Worm (Caenorhabditis elegans) whole organism, young adult: ENCODE data around the gene zhit-1.

ENCODE experiments used
- B0019.2 ChIP-seq: fragments of 200-800 bp; sonication (Bioruptor generic); conservative IDR thresholded peaks from 2 replicates; pipeline ENCODE4 v1.3.6; 2022; ENCODE audit warnings: missing genetic modification reagents, missing genetic modification characterization, missing compliant biosample characterization
- B0336.3 ChIP-seq: fragments of 200-800 bp; sonication (Bioruptor generic); IDR thresholded peaks from 2 replicates; pipeline ENCODE4 v1.3.6; 2022; ENCODE audit warnings: missing genetic modification characterization, missing compliant biosample characterization
- C17E4.6 ChIP-seq: fragments of 200-800 bp; sonication (Bioruptor generic); IDR thresholded peaks from 2 replicates; pipeline ENCODE4 v1.3.6; 2022; ENCODE audit warnings: missing genetic modification reagents, missing genetic modification characterization, missing compliant biosample characterization
- D2030.7 ChIP-seq: fragments of 200-800 bp; sonication (Bioruptor generic); IDR thresholded peaks from 2 replicates; pipeline ENCODE4 v1.3.6; 2022; ENCODE audit warnings: missing genetic modification reagents, missing genetic modification characterization, missing compliant biosample characterization
- F10E7.11 ChIP-seq: sonication (generic microtip); optimal IDR thresholded peaks from 2 replicates; lab custom pipeline; 2017; ENCODE audit warnings: mild to moderate bottlenecking, missing genetic modification characterization, moderate library complexity, missing compliant biosample characterization
- F57A8.1 ChIP-seq: fragments of 200-800 bp; sonication (Bioruptor generic); optimal IDR thresholded peaks from 2 replicates; lab custom pipeline; 2018; ENCODE audit warnings: mild to moderate bottlenecking, missing genetic modification characterization, moderate library complexity, missing compliant biosample characterization
- F57C9.4 ChIP-seq: sonication (generic microtip); optimal IDR thresholded peaks from 2 replicates; lab custom pipeline; 2017; ENCODE audit warnings: mild to moderate bottlenecking, missing genetic modification characterization, missing compliant biosample characterization
- T07F8.4 ChIP-seq: sonication (generic microtip); optimal IDR thresholded peaks from 2 replicates; lab custom pipeline; 2016; ENCODE audit warnings: mild to moderate bottlenecking, missing genetic modification characterization, moderate library complexity, missing compliant biosample characterization
- Y53F4B.3 ChIP-seq: fragments of 200-800 bp; sonication (Bioruptor generic); IDR thresholded peaks from 2 replicates; pipeline ENCODE4 v1.3.6; 2022; ENCODE audit warnings: missing genetic modification reagents, missing genetic modification characterization, missing compliant biosample characterization
- Y56A3A.18 ChIP-seq: fragments of 200-800 bp; sonication (Bioruptor generic); IDR thresholded peaks from 2 replicates; pipeline ENCODE4 v1.3.6; 2022; ENCODE audit warnings: missing genetic modification reagents, missing genetic modification characterization, missing compliant biosample characterization
- Y67H2A.10 ChIP-seq: fragments of 200-800 bp; sonication (Bioruptor generic); conservative IDR thresholded peaks from 2 replicates; pipeline ENCODE4 v1.3.6; 2022; ENCODE audit warnings: missing genetic modification reagents, missing genetic modification characterization, missing compliant biosample characterization
- Y95B8A.8 ChIP-seq: fragments of 200-800 bp; sonication (Bioruptor generic); IDR thresholded peaks from 2 replicates; pipeline ENCODE4 v1.3.6; 2022; ENCODE audit warnings: missing genetic modification reagents, missing genetic modification characterization, missing compliant biosample characterization
- ama-1 ChIP-seq, 3 experiments: fragments of 150-350 bp in 1 of 3; sonication (generic microtip) in 2 of 3; optimal IDR thresholded peaks; 2 replicates each; lab custom pipeline; 2014 to 2018; ENCODE audit warnings: missing biosample characterization in 2 of 3, missing genetic modification characterization in 2 of 3, missing genetic modification reagents in 2 of 3
- aptf-3 ChIP-seq: fragments of 200-800 bp; sonication (Bioruptor generic); IDR thresholded peaks from 2 replicates; pipeline ENCODE4 v1.3.6; 2022; ENCODE audit warnings: missing genetic modification characterization, missing compliant biosample characterization
- atf-7 ChIP-seq: sonication (generic microtip); optimal IDR thresholded peaks from 2 replicates; lab custom pipeline; 2017; ENCODE audit warnings: mild to moderate bottlenecking, missing genetic modification characterization, missing compliant biosample characterization
- attf-3 ChIP-seq: fragments of 200-800 bp; sonication (Bioruptor generic); conservative IDR thresholded peaks from 2 replicates; pipeline ENCODE4 v1.3.6; 2022; ENCODE audit warnings: missing genetic modification reagents, missing genetic modification characterization, missing compliant biosample characterization
- attf-6 ChIP-seq: fragments of 200-800 bp; sonication (Bioruptor generic); IDR thresholded peaks from 2 replicates; pipeline ENCODE4 v1.3.6; 2022; ENCODE audit warnings: missing genetic modification reagents, missing genetic modification characterization, missing compliant biosample characterization
- ccch-3 ChIP-seq: fragments of 200-800 bp; sonication (Bioruptor generic); optimal IDR thresholded peaks from 2 replicates; lab custom pipeline; 2018; ENCODE audit warnings: mild to moderate bottlenecking, missing genetic modification characterization, missing compliant biosample characterization
- cebp-1 ChIP-seq, 2 experiments: fragments of 200-800 bp in 1 of 2; sonication (Bioruptor generic) in 1 of 2; sonication (generic microtip) in 1 of 2; IDR thresholded peaks in 1 of 2; optimal IDR thresholded peaks in 1 of 2; 2 replicates each; pipeline versions ENCODE4 v1.3.6 to Lab custom; 2017 to 2022; ENCODE audit warnings: missing compliant biosample characterization in 2 of 2, missing genetic modification characterization in 2 of 2, mild to moderate bottlenecking in 1 of 2, missing genetic modification reagents in 1 of 2, moderate library complexity in 1 of 2
- ceh-100 ChIP-seq: fragments of 200-800 bp; sonication (Bioruptor generic); IDR thresholded peaks from 2 replicates; pipeline ENCODE4 v1.3.6; 2022; ENCODE audit warnings: missing genetic modification reagents, missing genetic modification characterization, missing compliant biosample characterization
- ceh-79 ChIP-seq: sonication (generic microtip); optimal IDR thresholded peaks from 2 replicates; lab custom pipeline; 2017; ENCODE audit warnings: mild to moderate bottlenecking, missing genetic modification characterization, missing compliant biosample characterization
- ceh-91 ChIP-seq: fragments of 200-800 bp; sonication (Bioruptor generic); IDR thresholded peaks from 2 replicates; pipeline ENCODE4 v1.3.6; 2022; ENCODE audit warnings: missing genetic modification reagents, missing genetic modification characterization, missing compliant biosample characterization
- die-1 ChIP-seq: sonication (generic microtip); optimal IDR thresholded peaks from 2 replicates; lab custom pipeline; 2016; ENCODE audit warnings: missing genotype, mild to moderate bottlenecking, missing genetic modification characterization, missing compliant biosample characterization
- efl-1 ChIP-seq: fragments of 150-350 bp; optimal IDR thresholded peaks from 2 replicates; lab custom pipeline; 2014; ENCODE audit warnings: missing biosample characterization, missing genetic modification reagents, missing genetic modification characterization
- egrh-3 ChIP-seq: fragments of 200-800 bp; sonication (Bioruptor generic); IDR thresholded peaks from 2 replicates; pipeline ENCODE4 v1.3.6; 2022; ENCODE audit warnings: missing genetic modification reagents, missing genetic modification characterization, missing compliant biosample characterization
- gei-17 ChIP-seq: fragments of 200-800 bp; sonication (Bioruptor generic); optimal IDR thresholded peaks from 2 replicates; lab custom pipeline; 2018; ENCODE audit warnings: mild to moderate bottlenecking, missing genetic modification characterization, missing compliant biosample characterization
- lin-26 ChIP-seq: fragments of 200-800 bp; sonication (Bioruptor generic); IDR thresholded peaks from 2 replicates; pipeline ENCODE4 v1.3.6; 2022; ENCODE audit warnings: missing genetic modification reagents, missing genetic modification characterization, missing compliant biosample characterization
- lin-40 ChIP-seq: sonication (generic microtip); optimal IDR thresholded peaks from 2 replicates; lab custom pipeline; 2016; ENCODE audit warnings: missing genetic modification characterization, mild to moderate bottlenecking, missing compliant biosample characterization, missing genotype, missing genetic modification reagents
- lsy-27 ChIP-seq: sonication (generic microtip); optimal IDR thresholded peaks from 2 replicates; lab custom pipeline; 2017; ENCODE audit warnings: missing genetic modification characterization, mild to moderate bottlenecking, missing compliant biosample characterization, antibody characterized with exemption, missing genotype, borderline replicate concordance; ENCODE audit not compliant: insufficient read depth
- madf-3 ChIP-seq: fragments of 200-800 bp; sonication (Bioruptor generic); IDR thresholded peaks from 2 replicates; pipeline ENCODE4 v1.3.6; 2022; ENCODE audit warnings: missing genetic modification reagents, missing genetic modification characterization, missing compliant biosample characterization
- madf-6 ChIP-seq: fragments of 200-800 bp; sonication (Bioruptor generic); IDR thresholded peaks from 2 replicates; pipeline ENCODE4 v1.3.6; 2022; ENCODE audit warnings: missing genetic modification reagents, missing genetic modification characterization, missing compliant biosample characterization
- mcd-1 ChIP-seq: fragments of 200-800 bp; sonication (Bioruptor generic); IDR thresholded peaks from 2 replicates; pipeline ENCODE4 v1.3.6; 2022; ENCODE audit warnings: missing genetic modification reagents, missing genetic modification characterization, missing compliant biosample characterization
- mel-28 ChIP-seq: sonication (generic microtip); optimal IDR thresholded peaks from 2 replicates; lab custom pipeline; 2016; ENCODE audit warnings: borderline replicate concordance, mild to moderate bottlenecking, missing genetic modification characterization, missing compliant biosample characterization
- mes-4 ChIP-seq: sonication (generic microtip); optimal IDR thresholded peaks from 2 replicates; lab custom pipeline; 2016; ENCODE audit warnings: missing genotype, missing genetic modification characterization, missing compliant biosample characterization
- nfyb-1 ChIP-seq: fragments of 200-800 bp; sonication (Bioruptor generic); IDR thresholded peaks from 2 replicates; pipeline ENCODE4 v1.3.6; 2022; ENCODE audit warnings: missing genetic modification reagents, missing genetic modification characterization, missing compliant biosample characterization
- nhr-80 ChIP-seq: sonication (generic microtip); optimal IDR thresholded peaks from 2 replicates; lab custom pipeline; 2016; ENCODE audit warnings: missing genetic modification characterization, missing compliant biosample characterization
- nhr-90 ChIP-seq: sonication (generic microtip); optimal IDR thresholded peaks from 2 replicates; lab custom pipeline; 2016; ENCODE audit warnings: missing genotype, mild to moderate bottlenecking, missing genetic modification characterization, missing compliant biosample characterization
- pbrm-1 ChIP-seq: fragments of 200-800 bp; sonication (Bioruptor generic); IDR thresholded peaks from 2 replicates; pipeline ENCODE4 v1.3.6; 2022; ENCODE audit warnings: missing genetic modification reagents, missing genetic modification characterization, missing compliant biosample characterization
- rpc-1 ChIP-seq, 2 experiments: fragments of 150-350 bp in 1 of 2; sonication (generic microtip) in 1 of 2; optimal IDR thresholded peaks; 2 replicates each; lab custom pipeline; 2014 to 2018; ENCODE audit warnings: missing biosample characterization in 1 of 2, missing genetic modification characterization in 1 of 2, missing genetic modification reagents in 1 of 2, missing genotype in 1 of 2
- snpc-1.1 ChIP-seq: sonication (generic microtip); optimal IDR thresholded peaks from 2 replicates; lab custom pipeline; 2017; ENCODE audit warnings: missing genetic modification characterization, mild to moderate bottlenecking, missing compliant biosample characterization, antibody characterized with exemption, moderate library complexity, missing genotype, missing genetic modification reagents; ENCODE audit not compliant: insufficient read depth
- snpc-1.3 ChIP-seq: sonication (generic microtip); optimal IDR thresholded peaks from 2 replicates; lab custom pipeline; 2017; ENCODE audit warnings: missing genetic modification characterization, mild to moderate bottlenecking, missing compliant biosample characterization, antibody characterized with exemption, moderate library complexity, missing genotype, missing genetic modification reagents; ENCODE audit not compliant: insufficient read depth
- snpc-4 ChIP-seq, 5 experiments: fragments of 150-350 bp in 1 of 5; sonication (generic microtip) in 4 of 5; optimal IDR thresholded peaks; 2 replicates each; lab custom pipeline; 2014 to 2018; ENCODE audit warnings: missing genetic modification characterization in 5 of 5, missing biosample characterization in 3 of 5, antibody characterized with exemption in 2 of 5, mild to moderate bottlenecking in 2 of 5, missing compliant biosample characterization in 2 of 5, missing genotype in 2 of 5, moderate library complexity in 2 of 5, missing genetic modification reagents in 1 of 5
- somi-1 ChIP-seq: fragments of 200-800 bp; sonication (Bioruptor generic); optimal IDR thresholded peaks from 2 replicates; lab custom pipeline; 2018; ENCODE audit warnings: mild to moderate bottlenecking, missing genetic modification characterization, missing compliant biosample characterization
- tlf-1 ChIP-seq: fragments of 200-800 bp; sonication (Bioruptor generic); optimal IDR thresholded peaks from 2 replicates; lab custom pipeline; 2018; ENCODE audit warnings: mild to moderate bottlenecking, missing genetic modification characterization, missing compliant biosample characterization
- unc-62 ChIP-seq: fragments of 150-350 bp; optimal IDR thresholded peaks from 2 replicates; lab custom pipeline; 2014; ENCODE audit warnings: missing biosample characterization, missing genetic modification reagents, missing genetic modification characterization
- zfh-2 ChIP-seq: fragments of 200-800 bp; sonication (Bioruptor generic); conservative IDR thresholded peaks from 2 replicates; pipeline ENCODE4 v1.3.6; 2022; ENCODE audit warnings: missing genetic modification reagents, missing genetic modification characterization, missing compliant biosample characterization
- ztf-18 ChIP-seq: sonication (generic microtip); optimal IDR thresholded peaks from 2 replicates; lab custom pipeline; 2016; ENCODE audit warnings: missing genotype, mild to moderate bottlenecking, missing genetic modification characterization, missing compliant biosample characterization

The zhit-1 gene

ce11 chrV:5576008-5576407 lies 20.3 kb downstream of the zhit-1 start (continued):
- TF ChIP-seq die-1 (tag; lab: Kevin White, UChicago) (no peak), atf-7 (tag; lab: Kevin White, UChicago) (no peak), ama-1 (optimal IDR thresholded peaks at IDR 0.05; lab: Kevin White, UChicago) (no peak), ama-1 (GFP tag; optimal IDR thresholded peaks at IDR 0.05; lab: Kevin White, UChicago) (no peak), attf-3 (GFP tag; lab: Robert Waterston, UW) (no peak), D2030.7 (GFP tag; lab: Robert Waterston, UW) (no peak), cebp-1 (GFP tag; IDR thresholded peaks at IDR 0.05; lab: Robert Waterston, UW) (peak; percentile 83), cebp-1 (tag; optimal IDR thresholded peaks at IDR 0.05; lab: Kevin White, UChicago) (peak; percentile 95), lin-40 (peak; percentile 53), C17E4.6 (GFP tag; lab: Robert Waterston, UW) (no peak), ztf-18 (tag; lab: Kevin White, UChicago) (no peak), mel-28 (no peak), gei-17 (peak; percentile 14), mcd-1 (GFP tag; lab: Robert Waterston, UW) (no peak), Y56A3A.18 (GFP tag; lab: Robert Waterston, UW) (no peak), ceh-100 (no peak), Y67H2A.10 (GFP tag; lab: Robert Waterston, UW) (no peak), madf-6 (no peak), snpc-4 (GFP tag; optimal IDR thresholded peaks at IDR 0.05; lab: Kevin White, UChicago) (peak; percentile 78), snpc-4 (tag; optimal IDR thresholded peaks at IDR 0.05; lab: Kevin White, UChicago) (peak; percentile 92 to 99 (median 98)), efl-1 (no peak), tlf-1 (GFP tag; lab: Kevin White, UChicago) (no peak), madf-3 (GFP tag; lab: Robert Waterston, UW) (no peak), B0336.3 (GFP tag; lab: Robert Waterston, UW) (no peak), somi-1 (no peak), aptf-3 (GFP tag; lab: Robert Waterston, UW) (no peak), F10E7.11 (tag; lab: Kevin White, UChicago) (no peak), lsy-27 (tag; lab: Kevin White, UChicago) (no peak), attf-6 (GFP tag; lab: Robert Waterston, UW) (no peak), pbrm-1 (no peak), ceh-79 (tag; lab: Kevin White, UChicago) (no peak), ccch-3 (GFP tag; lab: Kevin White, UChicago) (no peak), snpc-1.3 (tag; lab: Kevin White, UChicago) (no peak), F57A8.1 (no peak), nhr-90 (tag; lab: Kevin White, UChicago) (peak; percentile 32), ceh-91 (no peak), rpc-1 (optimal IDR thresholded peaks at IDR 0.05; lab: Kevin White, UChicago) (peak; percentile 61), rpc-1 (tag; optimal IDR thresholded peaks at IDR 0.05; lab: Kevin White, UChicago) (peak; percentile 42), Y95B8A.8 (GFP tag; lab: Robert Waterston, UW) (no peak), zfh-2 (GFP tag; lab: Robert Waterston, UW) (no peak), egrh-3 (GFP tag; lab: Robert Waterston, UW) (no peak), Y53F4B.3 (GFP tag; lab: Robert Waterston, UW) (no peak), lin-26 (GFP tag; lab: Robert Waterston, UW) (no peak), B0019.2 (no peak), mes-4 (no peak), T07F8.4 (no peak), unc-62 (GFP tag; lab: Kevin White, UChicago) (peak; percentile 51), F57C9.4 (tag; lab: Kevin White, UChicago) (no peak), nhr-80 (peak; percentile 66), nfyb-1 (GFP tag; lab: Robert Waterston, UW) (peak; percentile 74), snpc-1.1 (tag; lab: Kevin White, UChicago) (no peak)
